Fruit fly (Drosophila melanogaster): ENCODE results near the gene beta-Spec.

DNA sequence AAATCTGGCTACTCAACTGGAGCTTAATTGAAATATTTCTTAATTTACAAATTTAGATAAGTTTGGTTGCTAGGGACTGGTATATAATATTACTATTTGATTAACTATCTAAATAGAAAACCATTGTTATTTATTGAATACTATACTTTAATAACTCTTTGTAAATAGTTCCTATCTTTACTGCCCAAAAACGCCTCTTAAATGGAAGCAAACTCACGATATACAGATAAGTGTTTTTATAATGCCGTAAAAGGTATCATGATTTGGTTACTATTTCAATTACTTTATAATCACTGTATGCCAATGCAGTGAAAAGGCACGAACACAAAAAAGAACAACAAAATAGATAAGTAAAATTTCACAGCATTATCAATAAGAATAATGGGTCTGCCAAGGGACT is 31.3 kb upstream of the beta-Spec start:
- TF ChIP-seq CG8478 (optimal IDR thresholded peaks at IDR 0.05) (no peak), usp (GFP tag; optimal IDR thresholded peaks at IDR 0.05) (no peak)
